Worm (Caenorhabditis elegans) whole organism, young adult: ENCODE data around the gene str-160.

ENCODE experiments used
- B0019.2 ChIP-seq: fragments of 200-800 bp; sonication (Bioruptor generic); conservative IDR thresholded peaks from 2 replicates; pipeline ENCODE4 v1.3.6; 2022; ENCODE audit warnings: missing genetic modification reagents, missing genetic modification characterization, missing compliant biosample characterization
- B0261.1 ChIP-seq: sonication (generic microtip); optimal IDR thresholded peaks from 2 replicates; lab custom pipeline; 2016; ENCODE audit warnings: mild to moderate bottlenecking, missing genetic modification characterization, moderate library complexity, missing compliant biosample characterization
- D2030.7 ChIP-seq: fragments of 200-800 bp; sonication (Bioruptor generic); IDR thresholded peaks from 2 replicates; pipeline ENCODE4 v1.3.6; 2022; ENCODE audit warnings: missing genetic modification reagents, missing genetic modification characterization, missing compliant biosample characterization
- F22D6.2 ChIP-seq: sonication (generic microtip); optimal IDR thresholded peaks from 2 replicates; lab custom pipeline; 2016; ENCODE audit warnings: mild to moderate bottlenecking, missing genetic modification characterization, missing compliant biosample characterization
- F23B12.7 ChIP-seq: sonication (generic microtip); optimal IDR thresholded peaks from 2 replicates; lab custom pipeline; 2017; ENCODE audit warnings: missing genetic modification characterization, mild to moderate bottlenecking, missing compliant biosample characterization, antibody characterized with exemption, moderate library complexity; ENCODE audit not compliant: insufficient read depth
- F49E8.2 ChIP-seq: sonication (generic microtip); optimal IDR thresholded peaks from 3 replicates; lab custom pipeline; 2017; ENCODE audit warnings: missing genetic modification characterization, mild to moderate bottlenecking, missing compliant biosample characterization, antibody characterized with exemption, moderate library complexity; ENCODE audit not compliant: insufficient read depth
- F57A8.1 ChIP-seq: fragments of 200-800 bp; sonication (Bioruptor generic); optimal IDR thresholded peaks from 2 replicates; lab custom pipeline; 2018; ENCODE audit warnings: mild to moderate bottlenecking, missing genetic modification characterization, moderate library complexity, missing compliant biosample characterization
- Y53G8AR.9 ChIP-seq: fragments of 200-800 bp; sonication (Bioruptor generic); conservative IDR thresholded peaks from 2 replicates; pipeline ENCODE4 v1.3.6; 2022; ENCODE audit warnings: missing genetic modification reagents, missing genetic modification characterization, missing compliant biosample characterization
- Y67H2A.10 ChIP-seq: fragments of 200-800 bp; sonication (Bioruptor generic); conservative IDR thresholded peaks from 2 replicates; pipeline ENCODE4 v1.3.6; 2022; ENCODE audit warnings: missing genetic modification reagents, missing genetic modification characterization, missing compliant biosample characterization
- akir-1 ChIP-seq: fragments of 200-800 bp; sonication (Bioruptor generic); optimal IDR thresholded peaks from 2 replicates; lab custom pipeline; 2018; ENCODE audit warnings: mild to moderate bottlenecking, missing genetic modification characterization, moderate library complexity, missing compliant biosample characterization
- ama-1 ChIP-seq, 3 experiments: fragments of 150-350 bp in 1 of 3; sonication (generic microtip) in 2 of 3; optimal IDR thresholded peaks; 2 replicates each; lab custom pipeline; 2014 to 2018; ENCODE audit warnings: missing biosample characterization in 2 of 3, missing genetic modification characterization in 2 of 3, missing genetic modification reagents in 2 of 3
- atf-7 ChIP-seq: sonication (generic microtip); optimal IDR thresholded peaks from 2 replicates; lab custom pipeline; 2017; ENCODE audit warnings: mild to moderate bottlenecking, missing genetic modification characterization, missing compliant biosample characterization
- athp-1 ChIP-seq: sonication (generic microtip); optimal IDR thresholded peaks from 2 replicates; lab custom pipeline; 2017; ENCODE audit warnings: mild to moderate bottlenecking, missing genetic modification characterization, missing compliant biosample characterization
- ceh-27 ChIP-seq: fragments of 200-800 bp; sonication (Bioruptor generic); optimal IDR thresholded peaks from 2 replicates; lab custom pipeline; 2018; ENCODE audit warnings: mild to moderate bottlenecking, missing genetic modification characterization, moderate library complexity, missing compliant biosample characterization
- chd-7 ChIP-seq: sonication (generic microtip); optimal IDR thresholded peaks from 2 replicates; lab custom pipeline; 2016; ENCODE audit warnings: mild to moderate bottlenecking, missing genetic modification characterization, moderate library complexity, missing compliant biosample characterization
- egl-18 ChIP-seq: fragments of 200-800 bp; sonication (Bioruptor generic); IDR thresholded peaks from 2 replicates; pipeline ENCODE4 v1.3.6; 2022; ENCODE audit warnings: missing genetic modification reagents, missing genetic modification characterization, missing compliant biosample characterization
- hmg-1.2 ChIP-seq: fragments of 200-800 bp; sonication (Bioruptor generic); IDR thresholded peaks from 2 replicates; pipeline ENCODE4 v1.3.6; 2022; ENCODE audit warnings: missing genetic modification reagents, missing genetic modification characterization, missing compliant biosample characterization
- let-607 ChIP-seq, 2 experiments: fragments of 200-800 bp in 1 of 2; sonication (Bioruptor generic) in 1 of 2; sonication (generic microtip) in 1 of 2; optimal IDR thresholded peaks; 2 replicates each; lab custom pipeline; 2016 to 2018; ENCODE audit warnings: mild to moderate bottlenecking in 2 of 2, missing compliant biosample characterization in 2 of 2, missing genetic modification characterization in 2 of 2, moderate library complexity in 2 of 2, missing genotype in 1 of 2
- lin-54 ChIP-seq: fragments of 200-800 bp; sonication (Bioruptor generic); optimal IDR thresholded peaks from 2 replicates; lab custom pipeline; 2018; ENCODE audit warnings: mild to moderate bottlenecking, missing genetic modification characterization, missing compliant biosample characterization
- lsl-1 ChIP-seq: fragments of 200-800 bp; sonication (Bioruptor generic); optimal IDR thresholded peaks from 2 replicates; lab custom pipeline; 2018; ENCODE audit warnings: mild to moderate bottlenecking, missing genetic modification characterization, moderate library complexity, missing compliant biosample characterization
- nhr-120 ChIP-seq: fragments of 200-800 bp; sonication (Bioruptor generic); IDR thresholded peaks from 2 replicates; pipeline ENCODE4 v1.3.6; 2022; ENCODE audit warnings: missing genetic modification characterization, missing compliant biosample characterization
- nhr-179 ChIP-seq: sonication (generic microtip); optimal IDR thresholded peaks from 2 replicates; lab custom pipeline; 2016; ENCODE audit warnings: mild to moderate bottlenecking, missing genetic modification characterization, missing compliant biosample characterization
- pha-4 ChIP-seq: fragments of 150-350 bp; sonication (generic microtip); optimal IDR thresholded peaks from 2 replicates; lab custom pipeline; 2014; ENCODE audit warnings: missing biosample characterization, missing genetic modification reagents, missing genetic modification characterization
- rec-8 ChIP-seq, 2 experiments: sonication (generic microtip); optimal IDR thresholded peaks; 2 replicates each; lab custom pipeline; 2016; ENCODE audit warnings: mild to moderate bottlenecking in 2 of 2, missing genetic modification characterization in 2 of 2, missing genetic modification reagents in 2 of 2, missing genotype in 2 of 2, missing biosample characterization in 1 of 2, missing compliant biosample characterization in 1 of 2, moderate library complexity in 1 of 2
- repo-1 ChIP-seq: sonication (generic microtip); optimal IDR thresholded peaks from 2 replicates; lab custom pipeline; 2017; ENCODE audit warnings: mild to moderate bottlenecking, missing genetic modification characterization, missing compliant biosample characterization
- rpc-1 ChIP-seq, 2 experiments: fragments of 150-350 bp in 1 of 2; sonication (generic microtip) in 1 of 2; optimal IDR thresholded peaks; 2 replicates each; lab custom pipeline; 2014 to 2018; ENCODE audit warnings: missing biosample characterization in 1 of 2, missing genetic modification characterization in 1 of 2, missing genetic modification reagents in 1 of 2, missing genotype in 1 of 2
- snpc-1.1 ChIP-seq: sonication (generic microtip); optimal IDR thresholded peaks from 2 replicates; lab custom pipeline; 2017; ENCODE audit warnings: missing genetic modification characterization, mild to moderate bottlenecking, missing compliant biosample characterization, antibody characterized with exemption, moderate library complexity, missing genotype, missing genetic modification reagents; ENCODE audit not compliant: insufficient read depth
- snpc-3.4 ChIP-seq: sonication (generic microtip); optimal IDR thresholded peaks from 2 replicates; lab custom pipeline; 2017; ENCODE audit warnings: missing genetic modification characterization, mild to moderate bottlenecking, missing compliant biosample characterization, antibody characterized with exemption, moderate library complexity, missing genotype, missing genetic modification reagents
- snpc-4 ChIP-seq, 5 experiments: fragments of 150-350 bp in 1 of 5; sonication (generic microtip) in 4 of 5; optimal IDR thresholded peaks; 2 replicates each; lab custom pipeline; 2014 to 2018; ENCODE audit warnings: missing genetic modification characterization in 5 of 5, missing biosample characterization in 3 of 5, antibody characterized with exemption in 2 of 5, mild to moderate bottlenecking in 2 of 5, missing compliant biosample characterization in 2 of 5, missing genotype in 2 of 5, moderate library complexity in 2 of 5, missing genetic modification reagents in 1 of 5
- somi-1 ChIP-seq: fragments of 200-800 bp; sonication (Bioruptor generic); optimal IDR thresholded peaks from 2 replicates; lab custom pipeline; 2018; ENCODE audit warnings: mild to moderate bottlenecking, missing genetic modification characterization, missing compliant biosample characterization
- sptf-2 ChIP-seq: fragments of 200-800 bp; sonication (Bioruptor generic); optimal IDR thresholded peaks from 2 replicates; lab custom pipeline; 2018; ENCODE audit warnings: mild to moderate bottlenecking, missing genetic modification characterization, missing compliant biosample characterization
- tlf-1 ChIP-seq: fragments of 200-800 bp; sonication (Bioruptor generic); optimal IDR thresholded peaks from 2 replicates; lab custom pipeline; 2018; ENCODE audit warnings: mild to moderate bottlenecking, missing genetic modification characterization, missing compliant biosample characterization
- unc-130 ChIP-seq: sonication (generic microtip); optimal IDR thresholded peaks from 2 replicates; lab custom pipeline; 2016; ENCODE audit warnings: missing genetic modification reagents, missing genetic modification characterization, missing compliant biosample characterization
- unc-62 ChIP-seq: fragments of 150-350 bp; optimal IDR thresholded peaks from 2 replicates; lab custom pipeline; 2014; ENCODE audit warnings: missing biosample characterization, missing genetic modification reagents, missing genetic modification characterization
- zfh-2 ChIP-seq: fragments of 200-800 bp; sonication (Bioruptor generic); conservative IDR thresholded peaks from 2 replicates; pipeline ENCODE4 v1.3.6; 2022; ENCODE audit warnings: missing genetic modification reagents, missing genetic modification characterization, missing compliant biosample characterization
- ztf-26 ChIP-seq: sonication (generic microtip); optimal IDR thresholded peaks from 2 replicates; lab custom pipeline; 2017; ENCODE audit warnings: missing genetic modification characterization, missing compliant biosample characterization

Gene str-160

DNA sequence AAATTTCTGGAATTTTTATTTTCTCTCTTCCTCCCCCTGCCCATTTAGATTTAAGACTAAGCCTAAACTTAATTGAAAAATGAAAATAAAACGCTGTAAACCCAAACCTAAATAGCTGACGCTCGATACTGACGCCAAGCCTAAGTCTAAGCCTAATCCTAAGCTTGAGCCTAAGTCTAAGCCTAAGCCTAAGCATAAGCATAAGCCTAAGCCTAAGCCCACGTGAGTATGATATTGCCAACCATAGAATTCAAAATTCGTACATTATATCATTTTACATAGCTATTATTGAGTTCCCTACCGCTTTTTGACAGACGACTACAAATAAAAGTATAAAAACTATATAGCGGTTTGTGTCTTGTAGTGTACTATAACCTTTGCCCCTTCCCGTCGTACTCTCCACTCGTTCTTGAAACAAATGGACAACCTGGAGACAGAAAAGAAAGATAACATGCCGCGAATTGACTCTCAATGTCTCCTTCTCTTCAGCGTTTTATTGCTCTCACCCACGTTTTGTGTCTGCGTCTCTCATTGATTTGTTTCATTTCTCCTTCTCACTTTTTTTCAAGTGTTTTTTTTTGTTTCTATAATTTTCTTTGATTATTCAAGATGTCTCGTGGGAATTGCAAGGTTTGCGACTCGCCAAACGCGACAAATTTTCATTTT is 8.7 kb downstream of the str-160 start, which contains the start of gene nhr-256 (continued):
- TF ChIP-seq hmg-1.2 (peak; percentile 95), snpc-1.1 (tag; lab: Kevin White, UChicago) (no peak), D2030.7 (GFP tag; lab: Robert Waterston, UW) (no peak), snpc-3.4 (tag; lab: Kevin White, UChicago) (no peak), ztf-26 (tag; lab: Kevin White, UChicago) (peak; percentile 26), F57A8.1 (no peak), let-607 (tag; optimal IDR thresholded peaks at IDR 0.05; lab: Kevin White, UChicago) (peak in 1 of 2 experiments; percentile 59), unc-130 (GFP tag; lab: Kevin White, UChicago) (no peak), F49E8.2 (tag; lab: Kevin White, UChicago) (no peak), B0019.2 (GFP tag; lab: Robert Waterston, UW) (no peak), snpc-4 (GFP tag; optimal IDR thresholded peaks at IDR 0.05; lab: Kevin White, UChicago) (no peak), snpc-4 (tag; optimal IDR thresholded peaks at IDR 0.05; lab: Kevin White, UChicago) (peak in 1 of 4 experiments; percentile 19), chd-7 (tag; lab: Kevin White, UChicago) (no peak), Y67H2A.10 (GFP tag; lab: Robert Waterston, UW) (no peak), ama-1 (optimal IDR thresholded peaks at IDR 0.05; lab: Kevin White, UChicago) (no peak), ama-1 (GFP tag; optimal IDR thresholded peaks at IDR 0.05; lab: Kevin White, UChicago) (no peak), nhr-179 (tag; lab: Kevin White, UChicago) (no peak), lin-54 (GFP tag; lab: Kevin White, UChicago) (no peak), pha-4 (tag; lab: Kevin White, UChicago) (no peak)

DNA sequence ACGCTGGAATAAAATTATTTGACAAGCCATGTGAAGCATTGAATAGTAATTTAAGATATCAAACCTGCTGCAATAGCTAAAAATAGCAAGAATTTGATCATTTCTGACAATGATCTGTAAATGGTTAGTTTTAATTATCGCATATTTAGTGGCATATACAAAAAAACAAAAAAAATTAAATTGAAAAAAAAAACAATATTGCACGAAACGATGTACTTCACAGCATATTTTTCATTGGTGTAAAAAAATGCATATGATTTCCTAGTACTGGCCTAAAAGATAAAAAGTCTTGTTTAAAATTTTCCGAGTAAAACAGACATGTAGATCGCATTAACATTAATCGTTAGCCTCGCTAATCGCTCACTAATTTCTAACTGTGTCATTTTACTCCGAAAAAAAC is 14.4 kb downstream of the str-160 start, which contains the start of gene ZK697.8:
TSS of gene ZK697.8 (minus strand) at position 101 of the 400 bp plus-strand sequence.
- TF ChIP-seq F49E8.2 (tag; lab: Kevin White, UChicago) (no peak), athp-1 (tag; lab: Kevin White, UChicago) (no peak), atf-7 (tag; lab: Kevin White, UChicago) (no peak), Y53G8AR.9 (GFP tag; lab: Robert Waterston, UW) (no peak), snpc-4 (GFP tag; optimal IDR thresholded peaks at IDR 0.05; lab: Kevin White, UChicago) (no peak), snpc-4 (tag; optimal IDR thresholded peaks at IDR 0.05; lab: Kevin White, UChicago) (no peak), lin-54 (GFP tag; lab: Kevin White, UChicago) (no peak), rec-8 (tag; optimal IDR thresholded peaks at IDR 0.05; lab: Kevin White, UChicago) (no peak), egl-18 (GFP tag; lab: Robert Waterston, UW) (no peak), tlf-1 (no peak), ceh-27 (GFP tag; lab: Kevin White, UChicago) (no peak), F23B12.7 (tag; lab: Kevin White, UChicago) (no peak), akir-1 (GFP tag; lab: Kevin White, UChicago) (no peak), F22D6.2 (tag; lab: Kevin White, UChicago) (no peak), B0019.2 (GFP tag; lab: Robert Waterston, UW) (no peak), unc-130 (GFP tag; lab: Kevin White, UChicago) (no peak), nhr-120 (GFP tag; lab: Robert Waterston, UW) (no peak)

DNA sequence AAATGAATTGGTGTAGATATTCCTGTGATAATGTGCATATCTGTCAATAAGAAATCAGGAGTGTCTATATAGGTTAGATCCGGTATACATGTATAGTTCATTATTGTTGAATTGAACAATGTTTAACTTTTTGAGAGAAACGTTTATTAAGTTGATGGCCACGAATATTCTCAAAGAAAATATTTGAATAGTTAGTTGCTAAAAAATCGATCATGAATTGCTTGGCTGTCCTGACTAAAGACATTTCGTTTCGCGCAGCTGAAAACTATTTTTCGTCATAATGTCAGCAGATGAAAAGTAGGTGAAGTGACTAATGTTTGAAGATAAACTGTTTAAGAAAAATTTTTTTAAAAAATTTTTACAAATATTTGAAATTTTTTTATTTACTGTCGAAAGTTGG is 16.8 kb downstream of the str-160 start, which contains the start of gene srh-199:
TSS of gene srh-199 (minus strand) at position 101 of the 400 bp plus-strand sequence.
- no peak for TF ChIP-seq unc-62 (GFP tag; lab: Kevin White, UChicago)
- TF ChIP-seq nhr-120 (GFP tag; lab: Robert Waterston, UW), result no peak
- no peak for TF ChIP-seq sptf-2 (GFP tag; lab: Kevin White, UChicago)
- no peak for TF ChIP-seq repo-1 (tag; lab: Kevin White, UChicago)
- no peak for TF ChIP-seq lsl-1
- TF ChIP-seq zfh-2 (GFP tag; lab: Robert Waterston, UW), result no peak
- no peak for TF ChIP-seq rpc-1 (optimal IDR thresholded peaks at IDR 0.05; lab: Kevin White, UChicago)
- no peak for TF ChIP-seq rpc-1 (tag; optimal IDR thresholded peaks at IDR 0.05; lab: Kevin White, UChicago)
- TF ChIP-seq snpc-3.4 (tag; lab: Kevin White, UChicago), result no peak
- TF ChIP-seq B0261.1 (tag; lab: Kevin White, UChicago), result no peak
- TF ChIP-seq somi-1 (GFP tag; lab: Kevin White, UChicago), result no peak
- no peak for TF ChIP-seq unc-130 (GFP tag; lab: Kevin White, UChicago)
